Worm (Caenorhabditis elegans) whole organism, late embryonic: ENCODE measurements around the gene K07E3.1.

Source experiments
- C38D4.7 ChIP-seq: fragments of 200-800 bp; sonication (Bioruptor generic); optimal IDR thresholded peaks from 2 replicates; lab custom pipeline; 2018; ENCODE audit warnings: mild to moderate bottlenecking, missing genetic modification characterization, moderate library complexity, missing compliant biosample characterization
- F13H6.1 ChIP-seq: sonication (generic microtip); optimal IDR thresholded peaks from 2 replicates; lab custom pipeline; 2016; ENCODE audit warnings: missing genetic modification characterization, missing compliant biosample characterization
- Y22D7AL.16 ChIP-seq: sonication (generic microtip); optimal IDR thresholded peaks from 2 replicates; lab custom pipeline; 2016; ENCODE audit warnings: missing genetic modification characterization, missing compliant biosample characterization
- ahr-1 ChIP-seq: sonication (generic microtip); optimal IDR thresholded peaks from 2 replicates; lab custom pipeline; 2016; ENCODE audit warnings: missing genetic modification characterization, missing compliant biosample characterization
- ceh-18 ChIP-seq: sonication (generic microtip); optimal IDR thresholded peaks from 2 replicates; lab custom pipeline; 2016; ENCODE audit warnings: missing genetic modification characterization, missing compliant biosample characterization
- ceh-19 ChIP-seq: fragments of 200-800 bp; sonication (Bioruptor generic); optimal IDR thresholded peaks from 2 replicates; lab custom pipeline; 2018; ENCODE audit warnings: mild to moderate bottlenecking, missing genetic modification characterization, missing compliant biosample characterization
- ceh-2 ChIP-seq: sonication (generic microtip); optimal IDR thresholded peaks from 2 replicates; lab custom pipeline; 2016; ENCODE audit warnings: missing genotype, missing genetic modification characterization, missing compliant biosample characterization
- ceh-31 ChIP-seq: sonication (generic microtip); optimal IDR thresholded peaks from 2 replicates; lab custom pipeline; 2016; ENCODE audit warnings: missing genetic modification characterization, missing compliant biosample characterization
- ceh-48 ChIP-seq: sonication (generic microtip); optimal IDR thresholded peaks from 2 replicates; lab custom pipeline; 2016; ENCODE audit warnings: missing genetic modification characterization, inconsistent platforms, missing compliant biosample characterization
- ceh-9 ChIP-seq: sonication (generic microtip); optimal IDR thresholded peaks from 2 replicates; lab custom pipeline; 2016; ENCODE audit warnings: mild to moderate bottlenecking, missing genetic modification characterization, inconsistent platforms, missing compliant biosample characterization
- che-1 ChIP-seq: sonication (generic microtip); optimal IDR thresholded peaks from 2 replicates; lab custom pipeline; 2016; ENCODE audit warnings: mild to moderate bottlenecking, missing genetic modification characterization, missing compliant biosample characterization
- dmd-4 ChIP-seq: sonication (generic microtip); optimal IDR thresholded peaks from 2 replicates; lab custom pipeline; 2016; ENCODE audit warnings: borderline replicate concordance, missing genetic modification characterization, missing compliant biosample characterization
- dve-1 ChIP-seq: sonication (generic microtip); optimal IDR thresholded peaks from 2 replicates; lab custom pipeline; 2017; ENCODE audit warnings: antibody characterized with exemption, mild to moderate bottlenecking, missing genetic modification characterization, missing compliant biosample characterization
- elt-2 ChIP-seq: sonication (generic microtip); optimal IDR thresholded peaks from 2 replicates; lab custom pipeline; 2016; ENCODE audit warnings: missing genetic modification reagents, missing genetic modification characterization, missing compliant biosample characterization
- ets-4 ChIP-seq: sonication (generic microtip); optimal IDR thresholded peaks from 2 replicates; lab custom pipeline; 2016; ENCODE audit warnings: missing genetic modification characterization, missing compliant biosample characterization
- eyg-1 ChIP-seq: sonication (generic microtip); optimal IDR thresholded peaks from 2 replicates; lab custom pipeline; 2016; ENCODE audit warnings: missing genotype, missing genetic modification characterization, missing compliant biosample characterization
- fkh-10 ChIP-seq: fragments of 150-350 bp; optimal IDR thresholded peaks from 2 replicates; lab custom pipeline; 2014; ENCODE audit warnings: missing biosample characterization, missing genetic modification reagents, missing genetic modification characterization
- hlh-13 ChIP-seq: fragments of 200-800 bp; sonication (Bioruptor generic); optimal IDR thresholded peaks from 2 replicates; lab custom pipeline; 2018; ENCODE audit warnings: mild to moderate bottlenecking, missing genetic modification characterization, missing compliant biosample characterization
- hlh-15 ChIP-seq: sonication (generic microtip); optimal IDR thresholded peaks from 2 replicates; lab custom pipeline; 2016; ENCODE audit warnings: missing genetic modification characterization, missing compliant biosample characterization
- hlh-30 ChIP-seq: sonication (generic microtip); optimal IDR thresholded peaks from 2 replicates; lab custom pipeline; 2017; ENCODE audit warnings: antibody characterized with exemption, missing genetic modification characterization, missing compliant biosample characterization; ENCODE audit not compliant: insufficient read depth
- hlh-6 ChIP-seq: sonication (generic microtip); optimal IDR thresholded peaks from 2 replicates; lab custom pipeline; 2016; ENCODE audit warnings: missing genotype, missing genetic modification characterization, missing compliant biosample characterization
- hlh-8 ChIP-seq: sonication (generic microtip); optimal IDR thresholded peaks from 2 replicates; lab custom pipeline; 2016; ENCODE audit warnings: missing genotype, missing genetic modification characterization, missing compliant biosample characterization
- odd-2 ChIP-seq: sonication (generic microtip); optimal IDR thresholded peaks from 2 replicates; lab custom pipeline; 2017; ENCODE audit warnings: antibody characterized with exemption, mild to moderate bottlenecking, missing genetic modification characterization, missing compliant biosample characterization
- pha-4 ChIP-seq: fragments of 150-350 bp; optimal IDR thresholded peaks from 2 replicates; lab custom pipeline; 2018; ENCODE audit warnings: missing biosample characterization, missing genetic modification reagents, missing genetic modification characterization
- pqm-1 ChIP-seq: sonication (generic microtip); optimal IDR thresholded peaks from 2 replicates; lab custom pipeline; 2016; ENCODE audit warnings: missing genetic modification characterization, missing compliant biosample characterization
- pros-1 ChIP-seq: fragments of 150-350 bp; optimal IDR thresholded peaks from 2 replicates; lab custom pipeline; 2014; ENCODE audit warnings: missing biosample characterization, missing genetic modification reagents, missing genetic modification characterization
- ref-2 ChIP-seq: sonication (generic microtip); optimal IDR thresholded peaks from 2 replicates; lab custom pipeline; 2016; ENCODE audit warnings: missing genetic modification characterization, missing compliant biosample characterization
- sdc-2 ChIP-seq: sonication (generic microtip); optimal IDR thresholded peaks from 2 replicates; lab custom pipeline; 2016; ENCODE audit warnings: missing genotype, missing genetic modification characterization, missing compliant biosample characterization
- tbx-7 ChIP-seq: sonication (generic microtip); optimal IDR thresholded peaks from 2 replicates; lab custom pipeline; 2016; ENCODE audit warnings: missing genotype, missing genetic modification characterization, missing compliant biosample characterization
- unc-3 ChIP-seq, 2 experiments: fragments of 200-800 bp in 1 of 2; sonication (Bioruptor generic) in 1 of 2; sonication (generic microtip) in 1 of 2; conservative IDR thresholded peaks in 1 of 2; optimal IDR thresholded peaks in 1 of 2; 2 replicates each; pipeline versions ENCODE4 v1.3.6 to Lab custom; 2016 to 2022; ENCODE audit warnings: missing compliant biosample characterization in 2 of 2, missing genetic modification characterization in 2 of 2, missing genetic modification reagents in 1 of 2
- unc-42 ChIP-seq: sonication (generic microtip); optimal IDR thresholded peaks from 2 replicates; lab custom pipeline; 2016; ENCODE audit warnings: missing genotype, missing genetic modification characterization, missing compliant biosample characterization
- unc-86 ChIP-seq: sonication (generic microtip); optimal IDR thresholded peaks from 2 replicates; lab custom pipeline; 2016; ENCODE audit warnings: missing genetic modification characterization, missing compliant biosample characterization

K07E3.1 gene

DNA sequence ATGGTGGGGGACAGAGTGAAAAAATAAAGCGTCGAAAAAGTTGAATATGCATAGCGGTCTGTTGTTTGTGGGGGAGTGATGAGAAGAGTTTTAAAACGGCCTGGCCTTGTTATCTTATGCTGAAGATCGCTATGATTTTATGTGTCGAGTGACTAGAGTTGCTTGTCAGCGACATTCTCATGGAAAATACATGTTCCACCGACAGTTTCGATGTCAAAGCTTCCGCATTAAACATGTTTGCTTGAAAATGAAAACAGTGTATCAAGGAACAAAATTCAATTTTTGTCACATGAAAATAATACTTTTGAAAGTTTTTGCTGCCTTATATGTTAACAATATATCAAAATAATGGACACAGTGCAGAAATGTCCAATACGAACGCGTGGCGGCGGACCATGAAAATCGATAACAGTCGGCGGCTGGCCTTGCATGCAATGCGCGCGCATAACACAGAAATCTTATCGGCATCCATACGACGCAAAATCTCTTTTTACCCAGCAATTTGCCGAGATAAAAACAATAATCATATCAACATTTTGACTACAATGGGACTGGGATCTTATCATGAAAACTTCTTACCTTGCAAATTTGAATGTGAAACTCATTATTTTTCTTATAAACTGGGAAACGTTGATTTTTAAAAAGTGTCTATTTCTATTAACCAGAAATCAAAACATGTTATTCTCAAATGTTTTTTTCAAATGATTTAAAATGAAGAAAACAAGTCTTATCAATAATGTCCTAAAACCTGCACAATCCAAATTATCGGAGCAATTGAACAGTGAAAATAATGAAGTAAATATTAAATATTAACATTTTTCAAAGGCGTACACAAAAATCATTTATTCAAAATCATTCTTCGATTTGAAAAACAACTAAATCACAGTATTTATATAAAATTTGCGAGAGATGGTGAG lies 23.3 kb upstream of the K07E3.1 start:
- no peak for TF ChIP-seq eyg-1 (tag; lab: Kevin White, UChicago)
- TF ChIP-seq hlh-13 (GFP tag; lab: Kevin White, UChicago), result no peak
- no peak for TF ChIP-seq unc-3 (GFP tag; conservative IDR thresholded peaks at IDR 0.05; lab: Robert Waterston, UW)
- no peak for TF ChIP-seq unc-3 (tag; optimal IDR thresholded peaks at IDR 0.05; lab: Kevin White, UChicago)
- no peak for TF ChIP-seq ceh-19
- TF ChIP-seq sdc-2 (tag; lab: Kevin White, UChicago), result no peak
- no peak for TF ChIP-seq F13H6.1 (tag; lab: Kevin White, UChicago)
- TF ChIP-seq ceh-48 (tag; lab: Kevin White, UChicago), result peak; percentile 2
- TF ChIP-seq ceh-18 (tag; lab: Kevin White, UChicago), result no peak
- no peak for TF ChIP-seq pros-1 (tag; lab: Kevin White, UChicago)
- no peak for TF ChIP-seq hlh-30 (tag; lab: Kevin White, UChicago)
- TF ChIP-seq ceh-2 (tag; lab: Kevin White, UChicago), result no peak
- TF ChIP-seq fkh-10, result no peak
- peak; percentile 86 for TF ChIP-seq elt-2 (tag; lab: Kevin White, UChicago)
- no peak for TF ChIP-seq ref-2

ce11 chrX:8088474-8088873 lies 21.8 kb upstream of the K07E3.1 start, which contains the start of gene vem-1:
Gene vem-1 (minus strand): TSS chrX:8088574.
- no peak for TF ChIP-seq che-1 (tag; lab: Kevin White, UChicago)
- TF ChIP-seq pha-4 (tag; lab: Kevin White, UChicago), result no peak

DNA sequence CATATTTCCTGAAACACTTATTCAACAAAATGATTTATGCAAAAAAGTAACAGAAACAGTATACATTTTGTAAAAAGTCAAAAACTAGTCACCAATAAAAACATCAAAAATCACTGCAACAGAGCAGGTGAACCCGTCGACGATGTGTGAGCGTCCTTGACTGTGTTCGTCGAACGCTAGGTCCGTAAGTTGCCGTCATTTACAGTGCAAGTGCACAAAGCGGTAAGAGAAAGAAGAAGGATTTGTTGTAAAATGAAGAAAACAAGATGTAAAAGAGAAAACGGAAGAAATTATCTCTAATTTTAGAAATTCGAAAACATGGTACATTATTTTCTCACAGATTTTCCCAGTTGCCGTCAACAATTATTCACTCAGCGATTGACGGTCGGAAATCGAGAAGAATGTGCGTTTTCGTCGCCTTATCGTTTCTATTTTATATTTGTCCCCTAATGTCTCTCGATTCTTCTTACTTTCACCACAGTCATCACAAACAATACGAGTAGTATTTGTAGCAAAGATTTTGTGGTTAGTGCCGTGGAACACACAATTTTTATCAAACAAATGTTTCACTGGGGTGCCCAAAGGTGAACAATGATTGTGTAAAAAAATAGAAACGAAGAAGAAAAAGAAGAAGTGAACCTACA lies 20.9 kb upstream of the K07E3.1 start:
- no peak for TF ChIP-seq ahr-1 (tag; lab: Kevin White, UChicago)
- no peak for TF ChIP-seq pqm-1 (tag; lab: Kevin White, UChicago)
- TF ChIP-seq, all 69 proteins: peak for 0

DNA sequence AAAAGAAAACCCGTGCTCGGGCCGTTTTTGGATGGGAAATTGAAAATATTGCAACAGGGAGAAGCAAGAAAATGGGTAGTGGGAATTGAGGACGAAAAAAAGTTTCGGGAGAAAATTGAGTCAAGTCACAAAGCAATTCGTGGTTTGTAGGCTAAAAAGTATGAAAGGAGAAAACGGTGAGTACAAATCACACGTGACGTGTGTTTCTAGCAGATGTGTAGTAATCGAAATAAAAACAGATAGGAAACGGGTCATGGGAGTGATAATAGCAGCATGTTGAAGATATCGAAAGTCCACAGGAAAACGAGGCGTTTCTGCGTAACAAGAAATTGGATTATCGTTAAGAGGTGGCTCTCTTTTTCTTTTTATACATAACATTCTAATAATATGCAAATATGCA lies 20.3 kb upstream of the K07E3.1 start:
- TF ChIP-seq ets-4 (tag; lab: Kevin White, UChicago) (no peak), pha-4 (tag; lab: Kevin White, UChicago) (no peak), unc-3 (GFP tag; conservative IDR thresholded peaks at IDR 0.05; lab: Robert Waterston, UW) (no peak), unc-3 (tag; optimal IDR thresholded peaks at IDR 0.05; lab: Kevin White, UChicago) (no peak), unc-42 (tag; lab: Kevin White, UChicago) (peak; percentile 68), fkh-10 (no peak)
- TF ChIP-seq, all 69 proteins: peak for 1

- TF ChIP-seq hlh-6 (tag; lab: Kevin White, UChicago), result no peak
- TF ChIP-seq pqm-1 (tag; lab: Kevin White, UChicago), result no peak
- TF ChIP-seq ceh-31 (tag; lab: Kevin White, UChicago), result no peak
- no peak for TF ChIP-seq hlh-8
- no peak for TF ChIP-seq dmd-4 (tag; lab: Kevin White, UChicago)
- no peak for TF ChIP-seq tbx-7 (tag; lab: Kevin White, UChicago)
- no peak for TF ChIP-seq Y22D7AL.16 (tag; lab: Kevin White, UChicago)
- no peak for TF ChIP-seq C38D4.7 (GFP tag; lab: Kevin White, UChicago)
- no peak for TF ChIP-seq unc-86 (tag; lab: Kevin White, UChicago)
- no peak for TF ChIP-seq unc-42 (tag; lab: Kevin White, UChicago)
- no peak for TF ChIP-seq ceh-18 (tag; lab: Kevin White, UChicago)
- no peak for TF ChIP-seq hlh-13 (GFP tag; lab: Kevin White, UChicago)
- TF ChIP-seq hlh-15 (tag; lab: Kevin White, UChicago), result no peak
- TF ChIP-seq ceh-9 (tag; lab: Kevin White, UChicago), result no peak
- TF ChIP-seq ahr-1 (tag; lab: Kevin White, UChicago), result no peak
- TF ChIP-seq dve-1 (tag; lab: Kevin White, UChicago), result no peak
- no peak for TF ChIP-seq odd-2 (tag; lab: Kevin White, UChicago)
Measured at ce11 chrX:8098813-8099360, 11.4 kb upstream of the K07E3.1 start, which contains the start of gene catp-5. Gene catp-5 (minus strand): TSS chrX:8098863.
